Worm (Caenorhabditis elegans) whole organism, L1 larva: ENCODE results near the gene F20G2.5.

Experiments used
- C04F5.9 ChIP-seq: sonication (generic microtip); optimal IDR thresholded peaks from 2 replicates; lab custom pipeline; 2016; ENCODE audit warnings: missing genetic modification characterization, missing compliant biosample characterization
- aly-2 ChIP-seq: fragments of 150-350 bp; optimal IDR thresholded peaks from 2 replicates; lab custom pipeline; 2014; ENCODE audit warnings: missing biosample characterization, missing genetic modification characterization
- blmp-1 ChIP-seq: fragments of 150-350 bp; optimal IDR thresholded peaks from 2 replicates; lab custom pipeline; 2014; ENCODE audit warnings: missing biosample characterization, missing genetic modification characterization
- dpl-1 ChIP-seq, 3 experiments: fragments of 150-350 bp in 2 of 3; sonication (generic microtip) in 1 of 3; optimal IDR thresholded peaks; 2 replicates each; lab custom pipeline; 2014 to 2017; ENCODE audit warnings: missing biosample characterization in 3 of 3, missing genetic modification characterization in 3 of 3, missing genetic modification reagents in 3 of 3
- efl-1 ChIP-seq, 4 experiments: fragments of 150-350 bp; optimal IDR thresholded peaks in 3 of 4; peaks in 1 of 4; 1 replicate in 1 of 4; 2 replicates in 3 of 4; lab custom pipeline; 2014; ENCODE audit warnings: missing biosample characterization in 2 of 4, missing genetic modification characterization in 2 of 4, missing genetic modification reagents in 2 of 4
- efl-3 ChIP-seq: fragments of 200-800 bp; sonication (Bioruptor generic); optimal IDR thresholded peaks from 2 replicates; lab custom pipeline; 2018; ENCODE audit warnings: mild to moderate bottlenecking, missing genetic modification characterization, missing compliant biosample characterization
- elt-2 ChIP-seq: sonication (generic microtip); optimal IDR thresholded peaks from 2 replicates; lab custom pipeline; 2016; ENCODE audit warnings: missing genetic modification characterization, mild to moderate bottlenecking, inconsistent platforms, missing compliant biosample characterization, missing genetic modification reagents
- hlh-4 ChIP-seq: sonication (generic microtip); optimal IDR thresholded peaks from 2 replicates; lab custom pipeline; 2016; ENCODE audit warnings: mild to moderate bottlenecking, missing genetic modification characterization, missing compliant biosample characterization
- lin-14 ChIP-seq: fragments of 200-800 bp; sonication (Bioruptor generic); optimal IDR thresholded peaks from 2 replicates; lab custom pipeline; 2018; ENCODE audit warnings: mild to moderate bottlenecking, missing genetic modification characterization, moderate library complexity, missing compliant biosample characterization
- lin-35 ChIP-seq, 2 experiments: fragments of 150-350 bp; optimal IDR thresholded peaks; 2 replicates each; lab custom pipeline; 2014; ENCODE audit warnings: missing biosample characterization in 2 of 2, missing genetic modification characterization in 2 of 2, missing genetic modification reagents in 2 of 2
- lin-39 ChIP-seq: fragments of 150-350 bp; optimal IDR thresholded peaks from 2 replicates; lab custom pipeline; 2014; ENCODE audit warnings: missing biosample characterization, missing genetic modification reagents, missing genetic modification characterization
- lsy-2 ChIP-seq, 2 experiments: fragments of 150-350 bp; optimal IDR thresholded peaks; 2 replicates each; lab custom pipeline; 2014; ENCODE audit warnings: missing biosample characterization in 2 of 2, missing genetic modification characterization in 2 of 2
- mab-9 ChIP-seq: fragments of 200-800 bp; sonication (Bioruptor generic); IDR thresholded peaks from 2 replicates; pipeline ENCODE4 v1.3.6; 2022; ENCODE audit warnings: missing genetic modification reagents, missing genetic modification characterization, missing compliant biosample characterization
- mep-1 ChIP-seq: fragments of 150-350 bp; optimal IDR thresholded peaks from 2 replicates; lab custom pipeline; 2014; ENCODE audit warnings: missing biosample characterization, missing genetic modification characterization
- nhr-19 ChIP-seq: fragments of 200-800 bp; sonication (Bioruptor generic); conservative IDR thresholded peaks from 2 replicates; pipeline ENCODE4 v1.3.6; 2022; ENCODE audit warnings: missing genetic modification characterization, missing compliant biosample characterization
- nhr-20 ChIP-seq: sonication (generic microtip); optimal IDR thresholded peaks from 2 replicates; lab custom pipeline; 2016; ENCODE audit warnings: mild to moderate bottlenecking, missing genetic modification characterization, missing compliant biosample characterization
- nhr-237 ChIP-seq: fragments of 150-350 bp; optimal IDR thresholded peaks from 2 replicates; lab custom pipeline; 2014; ENCODE audit warnings: missing biosample characterization, missing genetic modification characterization
- nhr-71 ChIP-seq: sonication (generic microtip); optimal IDR thresholded peaks from 2 replicates; lab custom pipeline; 2016; ENCODE audit warnings: mild to moderate bottlenecking, missing genetic modification characterization, moderate library complexity, missing compliant biosample characterization
- nhr-76 ChIP-seq: sonication (generic microtip); optimal IDR thresholded peaks from 2 replicates; lab custom pipeline; 2017; ENCODE audit warnings: missing biosample characterization, missing genetic modification characterization
- nhr-77 ChIP-seq: fragments of 150-350 bp; optimal IDR thresholded peaks from 2 replicates; lab custom pipeline; 2014; ENCODE audit warnings: missing biosample characterization, missing genetic modification characterization
- nhr-85 ChIP-seq: sonication (generic microtip); peaks from one replicate; lab custom pipeline; 2016; ENCODE audit warnings: missing genetic modification characterization, inconsistent platforms, missing compliant biosample characterization
- pqm-1 ChIP-seq: sonication (generic microtip); optimal IDR thresholded peaks from 3 replicates; lab custom pipeline; 2017; ENCODE audit warnings: missing biosample characterization, missing genetic modification characterization
- rnt-1 ChIP-seq: sonication (generic microtip); optimal IDR thresholded peaks from 2 replicates; lab custom pipeline; 2016; ENCODE audit warnings: mild to moderate bottlenecking, missing genetic modification characterization, moderate library complexity, missing compliant biosample characterization
- snu-23 ChIP-seq: sonication (generic microtip); optimal IDR thresholded peaks from 2 replicates; lab custom pipeline; 2016; ENCODE audit warnings: missing genetic modification characterization, missing compliant biosample characterization
- sox-4 ChIP-seq: sonication (generic microtip); optimal IDR thresholded peaks from 2 replicates; lab custom pipeline; 2016; ENCODE audit warnings: missing genetic modification characterization, missing compliant biosample characterization
- tlp-1 ChIP-seq: fragments of 150-350 bp; optimal IDR thresholded peaks from 2 replicates; lab custom pipeline; 2014; ENCODE audit warnings: missing biosample characterization, missing genetic modification characterization
- unc-62 ChIP-seq: fragments of 150-350 bp; optimal IDR thresholded peaks from 2 replicates; lab custom pipeline; 2014; ENCODE audit warnings: missing biosample characterization, missing genetic modification reagents, missing genetic modification characterization
- unc-86 ChIP-seq: sonication (generic microtip); optimal IDR thresholded peaks from 2 replicates; lab custom pipeline; 2016; ENCODE audit warnings: missing genetic modification characterization, missing compliant biosample characterization
- unc-98 ChIP-seq: fragments of 200-800 bp; sonication (Bioruptor generic); IDR thresholded peaks from 2 replicates; pipeline ENCODE4 v1.3.6; 2022; ENCODE audit warnings: missing genetic modification characterization, missing compliant biosample characterization
- vab-15 ChIP-seq: sonication (generic microtip); optimal IDR thresholded peaks from 2 replicates; lab custom pipeline; 2017; ENCODE audit warnings: missing genotype, mild to moderate bottlenecking, missing genetic modification characterization, missing compliant biosample characterization
- zag-1 ChIP-seq: fragments of 150-350 bp; optimal IDR thresholded peaks from 2 replicates; lab custom pipeline; 2014; ENCODE audit warnings: missing biosample characterization, missing genetic modification characterization

Gene F20G2.5

DNA sequence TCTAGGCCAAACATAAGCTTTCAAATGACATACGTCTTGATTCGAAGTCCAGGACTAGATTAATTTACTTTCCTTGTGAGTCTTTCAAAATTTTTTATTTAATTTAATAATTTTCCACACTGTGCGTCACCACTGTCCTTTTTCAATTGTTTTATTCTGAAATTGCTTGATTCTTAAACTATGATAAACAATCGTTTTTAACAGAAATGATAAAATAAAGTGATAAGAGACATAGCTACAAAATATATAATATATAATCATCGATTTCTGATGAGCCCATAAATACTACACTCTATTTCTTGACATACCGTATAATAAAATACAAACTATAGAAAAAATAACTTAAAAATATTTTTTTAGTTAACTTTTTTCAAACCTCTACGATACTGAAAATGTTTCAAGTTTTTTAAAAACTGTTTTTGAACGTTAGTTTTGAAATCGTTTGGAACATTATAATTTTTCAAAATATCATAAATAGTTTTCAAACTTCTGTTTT lies 2.3 kb upstream of the F20G2.5 start, which contains the start of gene nas-24:
TSS of gene nas-24 (plus strand) at position 446 of the 496 bp plus-strand sequence.
- no peak for TF ChIP-seq aly-2 (tag; lab: Kevin White, UChicago)
- TF ChIP-seq elt-2 (tag; lab: Kevin White, UChicago): peak; percentile 23
- TF ChIP-seq C04F5.9 (tag; lab: Kevin White, UChicago): no peak
- no peak for TF ChIP-seq nhr-76
- no peak for TF ChIP-seq nhr-237
- TF ChIP-seq, all 84 proteins: peak for 1

DNA sequence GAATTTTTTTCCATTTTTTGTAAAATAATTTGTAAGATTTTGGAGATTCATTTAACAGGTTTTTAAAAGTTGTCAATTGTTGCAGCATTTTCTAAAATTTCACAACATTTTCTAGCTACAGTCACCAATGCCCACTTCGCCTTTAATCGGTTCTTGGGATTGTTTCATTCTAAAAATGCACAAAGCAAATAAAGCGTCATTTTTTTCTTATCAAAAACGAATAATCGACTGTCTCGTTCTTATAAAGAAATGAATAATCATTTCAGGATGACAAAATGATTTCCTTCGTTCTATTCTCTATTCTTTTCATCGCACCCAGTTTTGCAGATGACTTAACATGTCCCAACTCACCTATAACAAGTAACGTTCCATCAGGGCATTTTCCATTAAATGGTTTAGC lies 4.2 kb downstream of the F20G2.5 start, which contains the start of gene F53C11.1:
TSS of gene F53C11.1 (plus strand) at position 268 of the 400 bp plus-strand sequence.
- TF ChIP-seq zag-1 (tag; lab: Kevin White, UChicago) (no peak), elt-2 (tag; lab: Kevin White, UChicago) (peak; percentile 18), blmp-1 (no peak), nhr-77 (tag; lab: Kevin White, UChicago) (no peak)

- peak; percentile 32 for TF ChIP-seq blmp-1
- TF ChIP-seq tlp-1 (tag; lab: Kevin White, UChicago): no peak
- TF ChIP-seq rnt-1: peak; percentile 25
- TF ChIP-seq vab-15 (tag; lab: Kevin White, UChicago): no peak
- TF ChIP-seq lin-14 (GFP tag; lab: Kevin White, UChicago): no peak
- TF ChIP-seq lsy-2 (tag; optimal IDR thresholded peaks at IDR 0.05; lab: Kevin White, UChicago): no peak
- TF ChIP-seq unc-98 (GFP tag; lab: Robert Waterston, UW): no peak
- no peak for TF ChIP-seq pqm-1 (tag; lab: Kevin White, UChicago)
- TF ChIP-seq zag-1 (tag; lab: Kevin White, UChicago): no peak
- TF ChIP-seq lin-35 (GFP tag; optimal IDR thresholded peaks at IDR 0.05; lab: Kevin White, UChicago): no peak
Measured at ce11 chrV:13777857-13778256, 6.5 kb downstream of the F20G2.5 start, which contains the start of gene F53C11.9. F53C11.9 (plus strand) TSS chrV:13778015.

ce11 chrV:13780902-13781301 lies 9.6 kb downstream of the F20G2.5 start:
- no peak for TF ChIP-seq hlh-4 (tag; lab: Kevin White, UChicago)
- no peak for TF ChIP-seq unc-86
- TF ChIP-seq pqm-1 (tag; lab: Kevin White, UChicago): no peak
- no peak for TF ChIP-seq efl-1 (optimal IDR thresholded peaks at IDR 0.05; lab: Kevin White, UChicago)
- peak in 1 of 2 experiments; percentile 84 for TF ChIP-seq efl-1 (GFP tag; optimal IDR thresholded peaks at IDR 0.05 in 1 of 2; lab: Kevin White, UChicago)
- no peak for TF ChIP-seq nhr-19
- TF ChIP-seq C04F5.9 (tag; lab: Kevin White, UChicago): no peak
- no peak for TF ChIP-seq lin-39

ce11 chrV:13782190-13782589 lies 10.9 kb downstream of the F20G2.5 start, which contains the start of gene decr-1.1:
decr-1.1 (plus strand) TSS chrV:13782399.
- no peak for TF ChIP-seq dpl-1 (GFP tag; optimal IDR thresholded peaks at IDR 0.05; lab: Kevin White, UChicago)
- peak; percentile 10 for TF ChIP-seq snu-23 (GFP tag; lab: Kevin White, UChicago)
- TF ChIP-seq nhr-19: no peak
- TF ChIP-seq rnt-1: peak; percentile 11
- peak in 1 of 2 experiments; percentile 49 for TF ChIP-seq lin-35 (GFP tag; optimal IDR thresholded peaks at IDR 0.05; lab: Kevin White, UChicago)
- TF ChIP-seq nhr-71: peak; percentile 40
- TF ChIP-seq nhr-20: peak; percentile 75

DNA sequence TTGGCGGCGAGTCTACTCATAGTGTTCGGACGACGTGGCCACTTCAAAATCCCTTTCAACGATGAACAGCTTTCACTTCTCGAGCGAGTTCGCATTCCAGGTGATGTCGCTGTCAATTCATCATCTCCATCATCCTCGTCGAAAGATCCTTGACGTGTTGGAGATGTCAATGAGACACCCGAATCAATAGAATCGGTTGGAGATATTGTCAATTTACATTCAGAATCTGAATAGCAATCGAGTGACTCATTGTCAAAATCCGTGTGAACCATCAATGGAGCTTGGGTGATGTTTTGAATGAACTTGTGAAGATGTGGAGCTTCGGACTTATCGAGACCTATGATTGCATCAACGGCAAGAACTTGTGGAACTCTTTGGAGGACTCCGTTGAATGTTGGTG lies 14.5 kb downstream of the F20G2.5 start:
- TF ChIP-seq sox-4 (tag; lab: Kevin White, UChicago) (no peak), mab-9 (GFP tag; lab: Robert Waterston, UW) (no peak), unc-62 (GFP tag; lab: Kevin White, UChicago) (no peak), nhr-85 (tag; lab: Kevin White, UChicago) (peak; percentile 53), mep-1 (no peak), efl-3 (GFP tag; lab: Kevin White, UChicago) (no peak)
